Worm (Caenorhabditis elegans) whole organism, L2 larva: ENCODE data around the gene Y57G11C.22.

Source experiments
- C34F6.9 ChIP-seq: fragments of 150-350 bp; optimal IDR thresholded peaks from 2 replicates; lab custom pipeline; 2014; ENCODE audit warnings: missing biosample characterization, missing genetic modification characterization
- F13H6.1 ChIP-seq: sonication (generic microtip); optimal IDR thresholded peaks from 2 replicates; lab custom pipeline; 2016; ENCODE audit warnings: missing genetic modification characterization, missing compliant biosample characterization
- R02D3.7 ChIP-seq: fragments of 150-350 bp; optimal IDR thresholded peaks from 2 replicates; lab custom pipeline; 2014; ENCODE audit warnings: missing biosample characterization, missing genetic modification characterization
- Y55F3AM.14 ChIP-seq: fragments of 200-800 bp; sonication (Bioruptor generic); optimal IDR thresholded peaks from 2 replicates; lab custom pipeline; 2018; ENCODE audit warnings: mild to moderate bottlenecking, missing genetic modification characterization, missing compliant biosample characterization
- ZK546.5 ChIP-seq: sonication (generic microtip); optimal IDR thresholded peaks from 2 replicates; lab custom pipeline; 2017; ENCODE audit warnings: missing biosample characterization, missing genetic modification characterization
- aly-2 ChIP-seq: fragments of 150-350 bp; optimal IDR thresholded peaks from 2 replicates; lab custom pipeline; 2014; ENCODE audit warnings: missing biosample characterization, missing genetic modification characterization
- ama-1 ChIP-seq: fragments of 150-350 bp; optimal IDR thresholded peaks from 2 replicates; lab custom pipeline; 2018; ENCODE audit warnings: inconsistent platforms
- blmp-1 ChIP-seq: sonication (generic microtip); optimal IDR thresholded peaks from 2 replicates; lab custom pipeline; 2017; ENCODE audit warnings: missing genetic modification characterization, mild to moderate bottlenecking, missing compliant biosample characterization, antibody characterized with exemption, moderate library complexity; ENCODE audit not compliant: insufficient read depth
- ceh-16 ChIP-seq: fragments of 150-350 bp; optimal IDR thresholded peaks from 2 replicates; lab custom pipeline; 2014; ENCODE audit warnings: missing biosample characterization, missing genetic modification characterization
- crh-2 ChIP-seq: sonication (generic microtip); optimal IDR thresholded peaks from 2 replicates; lab custom pipeline; 2017; ENCODE audit warnings: missing biosample characterization, missing genetic modification characterization
- egl-27 ChIP-seq: sonication (generic microtip); optimal IDR thresholded peaks from 3 replicates; lab custom pipeline; 2017; ENCODE audit warnings: missing biosample characterization, missing genetic modification reagents, missing genetic modification characterization
- elt-1 ChIP-seq: fragments of 150-350 bp; optimal IDR thresholded peaks from 2 replicates; lab custom pipeline; 2014; ENCODE audit warnings: missing biosample characterization, missing genetic modification characterization
- elt-3 ChIP-seq: sonication (generic microtip); optimal IDR thresholded peaks from 2 replicates; lab custom pipeline; 2017; ENCODE audit warnings: missing biosample characterization, missing genetic modification characterization
- fos-1 ChIP-seq: fragments of 150-350 bp; optimal IDR thresholded peaks from 2 replicates; lab custom pipeline; 2014; ENCODE audit warnings: missing biosample characterization, missing genetic modification characterization
- gmeb-1 ChIP-seq: fragments of 150-350 bp; optimal IDR thresholded peaks from 2 replicates; lab custom pipeline; 2014; ENCODE audit warnings: missing biosample characterization, missing genetic modification characterization
- lin-11 ChIP-seq: fragments of 150-350 bp; sonication (generic microtip); optimal IDR thresholded peaks from 2 replicates; lab custom pipeline; 2014; ENCODE audit warnings: missing biosample characterization, missing genetic modification characterization, inconsistent platforms, mixed read lengths
- lin-13 ChIP-seq: fragments of 150-350 bp; optimal IDR thresholded peaks from 2 replicates; lab custom pipeline; 2014; ENCODE audit warnings: missing biosample characterization, missing genetic modification reagents, missing genetic modification characterization
- lsy-2 ChIP-seq, 2 experiments: fragments of 150-350 bp in 1 of 2; sonication (generic microtip) in 1 of 2; optimal IDR thresholded peaks; 2 replicates each; lab custom pipeline; 2014 to 2017; ENCODE audit warnings: missing biosample characterization in 2 of 2, missing genetic modification characterization in 2 of 2
- mab-5 ChIP-seq: fragments of 150-350 bp; optimal IDR thresholded peaks from 2 replicates; lab custom pipeline; 2014; ENCODE audit warnings: missing biosample characterization, missing genetic modification characterization
- mdl-1 ChIP-seq, 2 experiments: fragments of 150-350 bp in 1 of 2; sonication (generic microtip) in 1 of 2; optimal IDR thresholded peaks; 2 replicates each; lab custom pipeline; 2017; ENCODE audit warnings: missing biosample characterization in 2 of 2, missing genetic modification characterization in 2 of 2
- nhr-10 ChIP-seq: sonication (generic microtip); optimal IDR thresholded peaks from 2 replicates; lab custom pipeline; 2017; ENCODE audit warnings: missing biosample characterization, missing genetic modification characterization
- nhr-11 ChIP-seq: fragments of 150-350 bp; optimal IDR thresholded peaks from 2 replicates; lab custom pipeline; 2014; ENCODE audit warnings: missing biosample characterization, missing genetic modification characterization
- nhr-12 ChIP-seq: fragments of 150-350 bp; optimal IDR thresholded peaks from 2 replicates; lab custom pipeline; 2014; ENCODE audit warnings: missing biosample characterization, missing genetic modification characterization
- nhr-129 ChIP-seq: fragments of 150-350 bp; optimal IDR thresholded peaks from 2 replicates; lab custom pipeline; 2014; ENCODE audit warnings: missing biosample characterization, missing genetic modification characterization
- nhr-21 ChIP-seq: fragments of 150-350 bp; optimal IDR thresholded peaks from 2 replicates; lab custom pipeline; 2014; ENCODE audit warnings: missing biosample characterization, missing genetic modification characterization
- nhr-23 ChIP-seq: fragments of 150-350 bp; optimal IDR thresholded peaks from 2 replicates; lab custom pipeline; 2014; ENCODE audit warnings: missing biosample characterization, missing genetic modification reagents, missing genetic modification characterization
- nhr-237 ChIP-seq: fragments of 150-350 bp; optimal IDR thresholded peaks from 2 replicates; lab custom pipeline; 2014; ENCODE audit warnings: missing biosample characterization, missing genetic modification characterization
- nhr-25 ChIP-seq: fragments of 150-350 bp; sonication (generic microtip); optimal IDR thresholded peaks from 3 replicates; lab custom pipeline; 2014; ENCODE audit warnings: missing biosample characterization, missing genetic modification characterization
- nhr-6 ChIP-seq: fragments of 150-350 bp; optimal IDR thresholded peaks from 2 replicates; lab custom pipeline; 2014; ENCODE audit warnings: missing biosample characterization, missing genetic modification characterization
- nhr-77 ChIP-seq: fragments of 150-350 bp; optimal IDR thresholded peaks from 2 replicates; lab custom pipeline; 2014; ENCODE audit warnings: missing biosample characterization, missing genetic modification characterization
- sem-4 ChIP-seq: fragments of 150-350 bp; optimal IDR thresholded peaks from 2 replicates; lab custom pipeline; 2014; ENCODE audit warnings: missing biosample characterization, missing genetic modification reagents, missing genetic modification characterization
- sma-3 ChIP-seq: sonication (generic microtip); optimal IDR thresholded peaks from 2 replicates; lab custom pipeline; 2016; ENCODE audit warnings: missing genetic modification reagents, missing genetic modification characterization, missing compliant biosample characterization
- sma-9 ChIP-seq, 2 experiments: fragments of 150-350 bp in 1 of 2; sonication (generic microtip) in 1 of 2; optimal IDR thresholded peaks; 2 replicates each; lab custom pipeline; 2014 to 2016; ENCODE audit warnings: missing genetic modification characterization in 2 of 2, mild to moderate bottlenecking in 1 of 2, missing biosample characterization in 1 of 2, missing compliant biosample characterization in 1 of 2, missing genetic modification reagents in 1 of 2, moderate library complexity in 1 of 2
- snpc-4 ChIP-seq: fragments of 150-350 bp; optimal IDR thresholded peaks from 2 replicates; lab custom pipeline; 2014; ENCODE audit warnings: missing biosample characterization, missing genetic modification characterization
- unc-39 ChIP-seq: fragments of 150-350 bp; optimal IDR thresholded peaks from 2 replicates; lab custom pipeline; 2014; ENCODE audit warnings: missing biosample characterization, missing genetic modification characterization
- unc-62 ChIP-seq: fragments of 150-350 bp; optimal IDR thresholded peaks from 2 replicates; lab custom pipeline; 2014; ENCODE audit warnings: missing biosample characterization, missing genetic modification reagents, missing genetic modification characterization
- zag-1 ChIP-seq: fragments of 150-350 bp; optimal IDR thresholded peaks from 2 replicates; lab custom pipeline; 2014; ENCODE audit warnings: missing biosample characterization, missing genetic modification characterization
- ztf-1 ChIP-seq: fragments of 200-800 bp; sonication (Bioruptor generic); conservative IDR thresholded peaks from 2 replicates; pipeline ENCODE4 v1.3.6; 2022; ENCODE audit warnings: missing genetic modification characterization, missing compliant biosample characterization
- ztf-11 ChIP-seq: sonication (generic microtip); optimal IDR thresholded peaks from 2 replicates; lab custom pipeline; 2017; ENCODE audit warnings: missing biosample characterization, missing genetic modification characterization
- ztf-4 ChIP-seq: fragments of 150-350 bp; optimal IDR thresholded peaks from 2 replicates; lab custom pipeline; 2014; ENCODE audit warnings: missing biosample characterization, missing genetic modification characterization

Y57G11C.22 gene

DNA sequence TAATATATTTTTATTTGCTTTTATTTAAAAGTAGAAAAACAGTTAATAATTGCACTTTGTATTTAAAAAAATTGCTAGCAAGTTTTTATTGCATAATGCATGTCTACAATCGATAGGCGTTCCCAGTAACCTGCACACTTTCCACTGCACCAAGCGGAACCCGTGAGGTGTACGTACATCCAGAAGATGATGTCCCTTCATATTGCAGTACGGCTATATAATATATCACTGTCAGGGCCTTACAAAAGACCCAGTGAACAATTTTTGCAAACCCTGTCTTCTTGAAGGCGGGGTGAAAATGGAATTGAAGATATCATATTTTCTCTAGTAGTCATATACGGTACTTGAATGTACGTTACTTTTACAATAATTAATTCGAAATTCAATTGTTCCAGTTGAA lies 26.8 kb downstream of the Y57G11C.22 start:
- peak; percentile 3 for TF ChIP-seq snpc-4
- no peak for TF ChIP-seq lin-13 (GFP tag; lab: Kevin White, UChicago)
- no peak for TF ChIP-seq crh-2
- no peak for TF ChIP-seq nhr-25 (tag; lab: Kevin White, UChicago)
- no peak for TF ChIP-seq ceh-16

DNA sequence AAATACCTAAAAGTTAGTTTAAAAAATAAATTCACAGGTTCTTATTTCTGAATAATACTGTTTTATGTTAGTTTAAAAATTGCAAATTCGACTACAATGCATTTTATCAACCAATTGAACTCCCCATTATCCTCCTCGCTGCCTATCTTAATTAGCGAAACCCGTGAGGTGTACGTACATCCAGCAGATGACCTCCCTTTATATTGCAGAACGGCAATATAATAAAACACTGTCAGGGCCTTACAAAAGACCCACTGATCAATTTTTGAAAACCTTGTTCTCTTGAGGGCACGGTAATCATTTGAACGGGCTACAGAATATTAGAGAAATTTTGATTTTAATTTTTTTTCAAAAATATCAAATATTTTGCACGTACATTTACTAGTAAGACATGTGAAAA lies 27.5 kb downstream of the Y57G11C.22 start:
- no peak for TF ChIP-seq aly-2 (tag; lab: Kevin White, UChicago)
- no peak for TF ChIP-seq fos-1
- no peak for TF ChIP-seq nhr-237 (tag; lab: Kevin White, UChicago)

DNA sequence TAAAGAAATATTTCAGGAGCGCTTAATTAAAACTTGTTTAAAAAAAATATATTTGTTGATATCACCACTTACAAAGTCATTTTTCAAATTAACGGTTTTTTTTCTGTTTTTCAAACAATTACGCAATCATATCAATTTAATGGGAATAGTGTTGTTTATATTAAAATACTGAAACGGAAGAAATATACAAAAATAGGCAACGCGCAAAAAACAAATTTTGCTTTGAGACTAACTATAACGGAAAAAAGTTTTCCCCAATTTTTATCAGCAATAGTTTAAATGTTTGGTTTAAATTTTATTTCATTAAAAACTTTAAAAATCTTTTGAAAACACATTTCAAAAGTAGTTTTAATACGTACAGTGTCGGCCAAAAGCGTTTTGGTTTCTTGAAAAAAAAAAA lies 31.5 kb downstream of the Y57G11C.22 start:
- no peak for TF ChIP-seq sem-4
- TF ChIP-seq fos-1 = no peak
- TF ChIP-seq blmp-1 (tag; lab: Kevin White, UChicago) = no peak
- TF ChIP-seq nhr-6 (tag; lab: Kevin White, UChicago) = no peak
- TF ChIP-seq egl-27 (tag; lab: Kevin White, UChicago) = no peak
- no peak for TF ChIP-seq lin-13 (GFP tag; lab: Kevin White, UChicago)

DNA sequence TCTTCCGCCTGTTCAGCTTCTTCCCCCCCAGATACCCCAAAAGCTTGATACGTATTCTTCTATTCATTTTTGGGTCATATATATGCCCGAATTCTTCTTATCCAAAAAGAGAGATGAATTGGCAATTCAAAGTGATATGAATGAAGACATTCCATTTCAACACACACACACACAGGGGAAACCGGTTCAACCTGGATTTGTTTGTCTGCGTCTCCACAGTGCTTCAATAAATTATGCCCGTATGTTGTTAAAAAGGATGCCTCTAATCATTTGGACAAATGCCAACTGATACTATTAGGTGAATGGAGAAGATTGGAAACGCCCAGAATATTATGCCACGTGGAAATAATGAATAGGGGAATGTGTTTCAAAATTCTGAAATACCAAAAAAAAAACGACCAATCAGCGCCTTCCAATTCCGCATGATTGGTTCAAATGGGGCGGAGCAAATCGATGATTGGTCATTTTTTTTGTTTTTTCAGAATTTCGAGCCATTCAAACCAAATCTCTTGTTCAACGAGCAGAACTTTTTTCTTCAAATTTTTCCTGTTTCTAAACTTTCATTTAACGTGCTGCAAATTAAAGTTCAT lies 32.9 kb downstream of the Y57G11C.22 start:
- TF ChIP-seq nhr-12 (tag; lab: Kevin White, UChicago) = no peak
- no peak for TF ChIP-seq aly-2 (tag; lab: Kevin White, UChicago)
- peak; percentile 16 for TF ChIP-seq gmeb-1 (tag; lab: Kevin White, UChicago)
- peak; percentile 82 for TF ChIP-seq nhr-21 (tag; lab: Kevin White, UChicago)
- peak; percentile 26 for TF ChIP-seq egl-27 (tag; lab: Kevin White, UChicago)
- TF ChIP-seq nhr-6 (tag; lab: Kevin White, UChicago) = no peak
- peak; percentile 51 for TF ChIP-seq nhr-25 (tag; lab: Kevin White, UChicago)
- peak; percentile 30 for TF ChIP-seq sma-9 (GFP tag; optimal IDR thresholded peaks at IDR 0.05; lab: Kevin White, UChicago)
- no peak for TF ChIP-seq sma-9 (tag; optimal IDR thresholded peaks at IDR 0.05; lab: Kevin White, UChicago)
- TF ChIP-seq R02D3.7 = no peak
- peak; percentile 69 for TF ChIP-seq sma-3
- TF ChIP-seq sem-4 = peak; percentile 30
- peak; percentile 71 for TF ChIP-seq nhr-129 (tag; lab: Kevin White, UChicago)
- TF ChIP-seq lin-11 (tag; lab: Kevin White, UChicago) = no peak

DNA sequence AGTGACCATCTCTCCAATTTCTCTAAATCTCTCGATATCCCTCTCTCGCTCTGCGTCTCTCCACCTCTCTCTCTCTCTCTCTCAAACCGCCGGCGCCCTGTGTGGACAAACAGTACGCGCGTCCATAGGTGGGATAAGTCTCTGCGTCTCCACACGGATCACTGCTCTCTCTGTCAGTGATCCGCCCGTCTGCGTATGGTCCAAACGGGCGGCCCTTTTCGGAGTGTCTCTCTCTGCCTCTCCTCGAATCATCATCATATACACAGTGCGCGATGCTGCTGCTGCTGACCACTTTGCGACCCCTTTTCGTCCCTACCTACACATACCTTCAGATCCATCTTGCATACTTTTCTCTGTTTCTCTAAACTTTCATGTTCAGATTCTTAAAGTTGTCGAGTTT lies 35.3 kb downstream of the Y57G11C.22 start:
- peak in 1 of 2 experiments; percentile 36 for TF ChIP-seq lsy-2 (tag; optimal IDR thresholded peaks at IDR 0.05; lab: Kevin White, UChicago)
- no peak for TF ChIP-seq elt-3
- no peak for TF ChIP-seq R02D3.7
- TF ChIP-seq ztf-4 (tag; lab: Kevin White, UChicago) = no peak
- TF ChIP-seq ZK546.5 (tag; lab: Kevin White, UChicago) = no peak
- TF ChIP-seq unc-39 = no peak
- peak; percentile 64 for TF ChIP-seq egl-27 (tag; lab: Kevin White, UChicago)
- no peak for TF ChIP-seq nhr-237 (tag; lab: Kevin White, UChicago)
- no peak for TF ChIP-seq Y55F3AM.14 (GFP tag; lab: Kevin White, UChicago)
- TF ChIP-seq F13H6.1 (tag; lab: Kevin White, UChicago) = peak; percentile 89
- TF ChIP-seq elt-1 (tag; lab: Kevin White, UChicago) = no peak
- TF ChIP-seq ztf-11 (tag; lab: Kevin White, UChicago) = no peak
- TF ChIP-seq nhr-11 (tag; lab: Kevin White, UChicago) = no peak
- peak; percentile 10 for TF ChIP-seq ceh-16
- TF ChIP-seq unc-62 (GFP tag; lab: Kevin White, UChicago) = no peak
- peak; percentile 4 for TF ChIP-seq blmp-1 (tag; lab: Kevin White, UChicago)
- TF ChIP-seq sma-9 (GFP tag; optimal IDR thresholded peaks at IDR 0.05; lab: Kevin White, UChicago) = peak; percentile 70
- no peak for TF ChIP-seq sma-9 (tag; optimal IDR thresholded peaks at IDR 0.05; lab: Kevin White, UChicago)
- TF ChIP-seq ztf-1 (GFP tag; lab: Robert Waterston, UW) = no peak
- TF ChIP-seq nhr-10 = no peak
- TF ChIP-seq lin-11 (tag; lab: Kevin White, UChicago) = no peak
- no peak for TF ChIP-seq sem-4
- TF ChIP-seq nhr-77 (tag; lab: Kevin White, UChicago) = no peak
- TF ChIP-seq crh-2 = peak; percentile 19
- TF ChIP-seq nhr-21 (tag; lab: Kevin White, UChicago) = peak; percentile 77
- TF ChIP-seq lin-13 (GFP tag; lab: Kevin White, UChicago) = peak; percentile 2
- TF ChIP-seq zag-1 (tag; lab: Kevin White, UChicago) = no peak
- peak; percentile 64 for TF ChIP-seq nhr-25 (tag; lab: Kevin White, UChicago)
- TF ChIP-seq gmeb-1 (tag; lab: Kevin White, UChicago) = peak; percentile 8
- TF ChIP-seq ama-1 (lab: Kevin White, UChicago) = no peak
- TF ChIP-seq mab-5 (tag; lab: Kevin White, UChicago) = no peak
- no peak for TF ChIP-seq nhr-23 (tag; lab: Kevin White, UChicago)
- no peak for TF ChIP-seq aly-2 (tag; lab: Kevin White, UChicago)
- TF ChIP-seq nhr-129 (tag; lab: Kevin White, UChicago) = peak; percentile 90
- peak; percentile 30 for TF ChIP-seq C34F6.9
- TF ChIP-seq sma-3 = peak; percentile 87
- peak; percentile 64 for TF ChIP-seq fos-1
- TF ChIP-seq mdl-1 (tag; optimal IDR thresholded peaks at IDR 0.05; lab: Kevin White, UChicago) = no peak
